Worm (Caenorhabditis elegans): ENCODE data around the gene T26C11.4.

T26C11.4 gene

DNA sequence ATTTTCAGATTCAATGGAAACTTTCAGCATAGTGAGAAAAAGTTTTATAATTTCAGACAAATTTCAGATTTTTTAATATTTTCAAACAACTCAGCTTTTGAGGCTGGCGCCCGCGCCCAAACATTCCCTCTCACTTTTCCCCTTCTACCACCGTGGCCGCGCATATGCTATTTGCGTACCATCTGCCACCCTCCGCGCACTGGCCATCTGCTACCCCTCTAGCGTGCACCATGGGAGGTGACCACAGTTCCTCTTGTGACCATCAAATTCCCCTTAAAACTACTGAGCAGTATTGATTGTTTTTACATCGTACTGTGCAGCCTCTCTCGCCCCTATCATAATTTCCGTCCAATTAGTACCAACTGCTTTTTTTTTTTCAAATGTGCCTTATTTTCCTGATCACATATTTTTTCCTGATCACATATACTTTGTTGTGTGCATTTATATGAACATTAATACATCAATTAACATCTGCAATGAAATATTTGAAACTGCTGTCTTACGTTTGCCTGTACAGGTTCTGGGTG is 44.3 kb downstream of the T26C11.4 start, which contains the start of gene C14E2.11:
TSS of gene C14E2.11 (plus strand) at position 477 of the 527 bp plus-strand sequence.
- TF ChIP-seq unc-39 (tag; optimal IDR thresholded peaks at IDR 0.05) (no peak), hlh-1 (tag; optimal IDR thresholded peaks at IDR 0.05) (no peak), cnd-1 (tag; optimal IDR thresholded peaks at IDR 0.05) (peak; percentile 94), unc-120 (tag; optimal IDR thresholded peaks at IDR 0.05; ENCODE audit: poor library complexity, severe bottlenecking) (no peak), bed-3 (GFP tag; optimal IDR thresholded peaks at IDR 0.05) (no peak), mab-5 (tag; optimal IDR thresholded peaks at IDR 0.05) (no peak), lin-32 (GFP tag; optimal IDR thresholded peaks at IDR 0.05) (peak; percentile 87), ceh-83 (GFP tag; optimal IDR thresholded peaks at IDR 0.05) (no peak), ces-1 (GFP tag; optimal IDR thresholded peaks at IDR 0.05) (no peak), drap-1 (GFP tag; optimal IDR thresholded peaks at IDR 0.05) (no peak)

DNA sequence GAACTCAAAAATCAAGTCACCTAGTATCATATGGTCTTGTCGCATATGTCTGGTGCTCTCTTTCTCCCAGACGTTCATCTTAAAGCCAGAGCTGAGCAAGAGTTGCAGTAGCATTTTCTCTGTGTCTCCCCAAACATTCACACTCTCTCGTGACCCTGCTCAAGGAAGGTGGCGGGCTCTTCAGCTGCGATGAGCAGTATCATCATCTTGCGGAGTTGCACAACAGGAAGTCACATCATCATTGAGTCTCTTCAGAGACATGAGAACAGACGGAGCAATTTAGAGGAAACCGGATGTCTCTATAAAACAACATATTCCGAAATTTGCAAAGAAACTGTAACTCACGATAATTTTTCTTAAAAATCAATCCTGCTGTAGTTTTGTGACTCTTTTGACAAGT is 46.8 kb downstream of the T26C11.4 start:
- no peak for TF ChIP-seq drap-1 (GFP tag; optimal IDR thresholded peaks at IDR 0.05)
- TF ChIP-seq elt-3 (tag; optimal IDR thresholded peaks at IDR 0.05) = no peak
- TF ChIP-seq nhr-28 (tag; optimal IDR thresholded peaks at IDR 0.05) = no peak
- no peak for TF ChIP-seq sptf-1 (tag; optimal IDR thresholded peaks at IDR 0.05)
- TF ChIP-seq hlh-1 (tag; optimal IDR thresholded peaks at IDR 0.05) = no peak
- no peak for TF ChIP-seq zip-8 (tag; optimal IDR thresholded peaks at IDR 0.05)
- TF ChIP-seq mab-5 (tag; optimal IDR thresholded peaks at IDR 0.05) = no peak
- TF ChIP-seq sem-2 (GFP tag; optimal IDR thresholded peaks at IDR 0.05) = no peak
- TF ChIP-seq tbx-8 (GFP tag; optimal IDR thresholded peaks at IDR 0.05) = no peak
- no peak for TF ChIP-seq unc-62 (GFP tag; optimal IDR thresholded peaks at IDR 0.05)
- no peak for TF ChIP-seq unc-120 (tag; optimal IDR thresholded peaks at IDR 0.05; ENCODE audit: poor library complexity, severe bottlenecking)
- TF ChIP-seq bed-3 (GFP tag; optimal IDR thresholded peaks at IDR 0.05) = no peak
- TF ChIP-seq nhr-2 (tag; optimal IDR thresholded peaks at IDR 0.05) = no peak
- no peak for TF ChIP-seq lsy-2 (tag; optimal IDR thresholded peaks at IDR 0.05)
- no peak for TF ChIP-seq nhr-12 (tag; optimal IDR thresholded peaks at IDR 0.05)
- no peak for TF ChIP-seq ces-1 (GFP tag; optimal IDR thresholded peaks at IDR 0.05)
- no peak for TF ChIP-seq ceh-43 (GFP tag; optimal IDR thresholded peaks at IDR 0.05)
- no peak for TF ChIP-seq elt-1 (tag; optimal IDR thresholded peaks at IDR 0.05; ENCODE audit: borderline replicate concordance, insufficient read depth)
- no peak for TF ChIP-seq nhr-76 (tag; optimal IDR thresholded peaks at IDR 0.05)

DNA sequence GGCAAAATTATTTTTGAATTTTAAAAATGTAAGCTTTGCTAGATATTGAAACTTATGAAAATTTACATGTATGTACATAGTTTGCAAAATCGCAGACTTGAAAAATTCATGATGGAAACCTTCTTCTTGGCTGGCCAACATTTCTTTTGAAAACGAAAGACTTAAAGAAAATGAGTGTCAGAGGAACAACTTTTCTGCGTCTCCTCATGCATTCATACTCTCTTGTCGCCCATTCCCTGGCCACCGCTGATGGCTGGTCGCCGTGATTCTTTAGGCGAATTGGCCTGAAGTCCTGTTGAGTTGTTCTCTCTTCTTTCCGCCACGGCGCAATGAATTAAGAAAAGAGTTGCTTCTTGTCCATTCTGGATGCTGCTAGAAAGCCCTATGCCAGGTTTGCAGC is 49.3 kb downstream of the T26C11.4 start:
- no peak for TF ChIP-seq M03D4.4 (tag; optimal IDR thresholded peaks at IDR 0.05)
- no peak for TF ChIP-seq cnd-1 (tag; optimal IDR thresholded peaks at IDR 0.05)
- TF ChIP-seq ces-1 (GFP tag; optimal IDR thresholded peaks at IDR 0.05) = no peak
- TF ChIP-seq ham-2 (GFP tag; optimal IDR thresholded peaks at IDR 0.05) = no peak
- TF ChIP-seq nhr-76 (tag; optimal IDR thresholded peaks at IDR 0.05) = no peak
- TF ChIP-seq nhr-28 (tag; optimal IDR thresholded peaks at IDR 0.05) = no peak
- no peak for TF ChIP-seq nhr-12 (tag; optimal IDR thresholded peaks at IDR 0.05)

DNA sequence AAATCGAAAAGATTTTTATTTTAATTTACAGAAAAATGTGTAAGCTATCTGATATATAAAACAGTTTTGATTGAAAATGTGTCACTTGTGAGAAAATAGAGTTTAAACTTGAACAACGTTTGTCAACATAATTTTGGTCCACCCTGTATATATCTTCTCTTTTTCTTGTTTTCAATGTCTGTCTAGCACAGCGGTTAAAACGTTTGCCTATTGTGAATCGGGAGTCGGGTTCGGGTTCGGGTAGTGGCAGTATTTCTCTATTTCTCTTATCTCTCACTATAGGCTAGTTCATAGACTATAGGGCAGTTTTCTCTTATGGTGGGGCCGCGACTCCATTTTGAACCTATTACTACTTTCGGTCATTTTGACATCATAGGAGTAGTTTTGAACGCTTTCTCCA is 54.3 kb downstream of the T26C11.4 start:
- TF ChIP-seq drap-1 (GFP tag; optimal IDR thresholded peaks at IDR 0.05) (no peak), snpc-4 (tag; optimal IDR thresholded peaks at IDR 0.05) (no peak), nhr-237 (tag; optimal IDR thresholded peaks at IDR 0.05) (no peak), mls-2 (tag; optimal IDR thresholded peaks at IDR 0.05) (no peak), tbx-8 (GFP tag; optimal IDR thresholded peaks at IDR 0.05) (no peak), sem-2 (GFP tag; optimal IDR thresholded peaks at IDR 0.05) (no peak)
